Worm (Caenorhabditis elegans) whole organism, midembryonic: ENCODE results near the gene srg-22.

Source experiments
- flt-1 ChIP-seq: fragments of 200-800 bp; sonication (Bioruptor generic); IDR thresholded peaks from 2 replicates; pipeline ENCODE4 v1.3.6; 2022; ENCODE audit warnings: missing genetic modification characterization, missing compliant biosample characterization
- klf-2 ChIP-seq: fragments of 200-800 bp; sonication (Bioruptor generic); conservative IDR thresholded peaks from 2 replicates; pipeline ENCODE4 v1.3.6; 2022; ENCODE audit warnings: missing genetic modification reagents, missing genetic modification characterization, missing compliant biosample characterization
- med-1 ChIP-seq: sonication (generic microtip); optimal IDR thresholded peaks from 2 replicates; lab custom pipeline; 2017; ENCODE audit warnings: missing genetic modification characterization, mild to moderate bottlenecking, missing compliant biosample characterization, antibody characterized with exemption, missing genetic modification reagents; ENCODE audit not compliant: insufficient read depth
- ref-1 ChIP-seq: fragments of 200-800 bp; sonication (Bioruptor generic); conservative IDR thresholded peaks from 2 replicates; pipeline ENCODE4 v1.3.6; 2022; ENCODE audit warnings: missing genetic modification reagents, missing genetic modification characterization, missing compliant biosample characterization

- TF ChIP-seq klf-2 (GFP tag; lab: Robert Waterston, UW) (no peak), med-1 (GFP tag; lab: Kevin White, UChicago) (no peak), ref-1 (no peak), flt-1 (no peak)
Measured at ce11 chrII:3054622-3055021, 38.6 kb downstream of the srg-22 start.
